Worm (Caenorhabditis elegans) whole organism, L1 larva: ENCODE measurements around the gene srx-116.

Source experiments
- F16B12.6 ChIP-seq: fragments of 150-350 bp; optimal IDR thresholded peaks from 2 replicates; lab custom pipeline; 2014; ENCODE audit warnings: missing biosample characterization, missing genetic modification characterization
- aha-1 ChIP-seq: fragments of 150-350 bp; optimal IDR thresholded peaks from 2 replicates; lab custom pipeline; 2014; ENCODE audit warnings: missing biosample characterization, missing genetic modification characterization
- alr-1 ChIP-seq: fragments of 200-800 bp; sonication (Bioruptor generic); optimal IDR thresholded peaks from 2 replicates; lab custom pipeline; 2018; ENCODE audit warnings: borderline replicate concordance, mild to moderate bottlenecking, missing genetic modification characterization, missing compliant biosample characterization
- ama-1 ChIP-seq: fragments of 150-350 bp; optimal IDR thresholded peaks from 2 replicates; lab custom pipeline; 2014
- blmp-1 ChIP-seq: fragments of 150-350 bp; optimal IDR thresholded peaks from 2 replicates; lab custom pipeline; 2014; ENCODE audit warnings: missing biosample characterization, missing genetic modification characterization
- ceh-8 ChIP-seq: fragments of 200-800 bp; sonication (Bioruptor generic); optimal IDR thresholded peaks from 2 replicates; lab custom pipeline; 2018; ENCODE audit warnings: mild to moderate bottlenecking, missing genetic modification characterization, moderate library complexity, missing compliant biosample characterization
- ceh-88 ChIP-seq: fragments of 200-800 bp; sonication (Bioruptor generic); IDR thresholded peaks from 2 replicates; pipeline ENCODE4 v1.3.6; 2022; ENCODE audit warnings: missing genetic modification characterization, missing compliant biosample characterization
- ceh-90 ChIP-seq: sonication (generic microtip); optimal IDR thresholded peaks from 2 replicates; lab custom pipeline; 2016; ENCODE audit warnings: missing genetic modification characterization, missing compliant biosample characterization
- ces-1 ChIP-seq: fragments of 150-350 bp; optimal IDR thresholded peaks from 2 replicates; lab custom pipeline; 2014; ENCODE audit warnings: missing biosample characterization, missing genetic modification reagents, missing genetic modification characterization
- elt-2 ChIP-seq: sonication (generic microtip); optimal IDR thresholded peaks from 2 replicates; lab custom pipeline; 2016; ENCODE audit warnings: missing genetic modification characterization, mild to moderate bottlenecking, inconsistent platforms, missing compliant biosample characterization, missing genetic modification reagents
- elt-3 ChIP-seq, 6 experiments: fragments of 150-350 bp in 1 of 6; sonication (generic microtip); optimal IDR thresholded peaks; 2 replicates each; lab custom pipeline; 2017 to 2018; ENCODE audit warnings: missing biosample characterization in 6 of 6, missing genetic modification characterization in 6 of 6, inconsistent platforms in 1 of 6
- fkh-10 ChIP-seq: sonication (generic microtip); optimal IDR thresholded peaks from 2 replicates; lab custom pipeline; 2017; ENCODE audit warnings: missing biosample characterization, missing genetic modification reagents, missing genetic modification characterization
- hlh-4 ChIP-seq: sonication (generic microtip); optimal IDR thresholded peaks from 2 replicates; lab custom pipeline; 2016; ENCODE audit warnings: mild to moderate bottlenecking, missing genetic modification characterization, missing compliant biosample characterization
- irx-1 ChIP-seq: sonication (generic microtip); optimal IDR thresholded peaks from 2 replicates; lab custom pipeline; 2016; ENCODE audit warnings: missing genetic modification characterization, missing compliant biosample characterization
- lin-14 ChIP-seq: fragments of 200-800 bp; sonication (Bioruptor generic); optimal IDR thresholded peaks from 2 replicates; lab custom pipeline; 2018; ENCODE audit warnings: mild to moderate bottlenecking, missing genetic modification characterization, moderate library complexity, missing compliant biosample characterization
- lin-35 ChIP-seq, 2 experiments: fragments of 150-350 bp; optimal IDR thresholded peaks; 2 replicates each; lab custom pipeline; 2014; ENCODE audit warnings: missing biosample characterization in 2 of 2, missing genetic modification characterization in 2 of 2, missing genetic modification reagents in 2 of 2
- mef-2 ChIP-seq: fragments of 150-350 bp; optimal IDR thresholded peaks from 2 replicates; lab custom pipeline; 2014; ENCODE audit warnings: missing biosample characterization, missing genetic modification characterization
- mep-1 ChIP-seq: fragments of 150-350 bp; optimal IDR thresholded peaks from 2 replicates; lab custom pipeline; 2014; ENCODE audit warnings: missing biosample characterization, missing genetic modification characterization
- nhr-12 ChIP-seq: sonication (generic microtip); optimal IDR thresholded peaks from 2 replicates; lab custom pipeline; 2017; ENCODE audit warnings: missing biosample characterization, missing genetic modification characterization
- nhr-20 ChIP-seq: sonication (generic microtip); optimal IDR thresholded peaks from 2 replicates; lab custom pipeline; 2016; ENCODE audit warnings: mild to moderate bottlenecking, missing genetic modification characterization, missing compliant biosample characterization
- nhr-237 ChIP-seq: fragments of 150-350 bp; optimal IDR thresholded peaks from 2 replicates; lab custom pipeline; 2014; ENCODE audit warnings: missing biosample characterization, missing genetic modification characterization
- nhr-77 ChIP-seq: fragments of 150-350 bp; optimal IDR thresholded peaks from 2 replicates; lab custom pipeline; 2014; ENCODE audit warnings: missing biosample characterization, missing genetic modification characterization
- nhr-84 ChIP-seq: sonication (generic microtip); optimal IDR thresholded peaks from 2 replicates; lab custom pipeline; 2017; ENCODE audit warnings: missing biosample characterization, missing genetic modification characterization
- nhr-85 ChIP-seq: sonication (generic microtip); peaks from one replicate; lab custom pipeline; 2016; ENCODE audit warnings: missing genetic modification characterization, inconsistent platforms, missing compliant biosample characterization
- nhr-90 ChIP-seq: sonication (generic microtip); optimal IDR thresholded peaks from 2 replicates; lab custom pipeline; 2016; ENCODE audit warnings: mild to moderate bottlenecking, missing genetic modification characterization, missing compliant biosample characterization; ENCODE audit not compliant: poor library complexity
- pax-3 ChIP-seq: fragments of 200-800 bp; sonication (Bioruptor generic); optimal IDR thresholded peaks from 2 replicates; lab custom pipeline; 2018; ENCODE audit warnings: mild to moderate bottlenecking, missing genetic modification characterization, moderate library complexity, missing compliant biosample characterization
- rnt-1 ChIP-seq: sonication (generic microtip); optimal IDR thresholded peaks from 2 replicates; lab custom pipeline; 2016; ENCODE audit warnings: mild to moderate bottlenecking, missing genetic modification characterization, moderate library complexity, missing compliant biosample characterization
- snpc-4 ChIP-seq: fragments of 150-350 bp; optimal IDR thresholded peaks from 2 replicates; lab custom pipeline; 2014; ENCODE audit warnings: missing biosample characterization, missing genetic modification characterization
- snu-23 ChIP-seq: sonication (generic microtip); optimal IDR thresholded peaks from 2 replicates; lab custom pipeline; 2016; ENCODE audit warnings: missing genetic modification characterization, missing compliant biosample characterization
- sox-4 ChIP-seq: sonication (generic microtip); optimal IDR thresholded peaks from 2 replicates; lab custom pipeline; 2016; ENCODE audit warnings: missing genetic modification characterization, missing compliant biosample characterization
- sup-37 ChIP-seq: fragments of 200-800 bp; sonication (Bioruptor generic); optimal IDR thresholded peaks from 2 replicates; lab custom pipeline; 2018; ENCODE audit warnings: mild to moderate bottlenecking, missing genetic modification characterization, missing compliant biosample characterization
- unc-130 ChIP-seq: fragments of 150-350 bp; optimal IDR thresholded peaks from 2 replicates; lab custom pipeline; 2017; ENCODE audit warnings: missing biosample characterization, missing genetic modification characterization, inconsistent platforms
- unc-30 ChIP-seq: sonication (generic microtip); optimal IDR thresholded peaks from 2 replicates; lab custom pipeline; 2017; ENCODE audit warnings: missing biosample characterization, missing genetic modification characterization
- xbp-1 ChIP-seq: sonication (generic microtip); optimal IDR thresholded peaks from 2 replicates; lab custom pipeline; 2016; ENCODE audit warnings: missing genetic modification characterization, missing compliant biosample characterization

The srx-116 gene

ce11 chrV:12670607-12671006 is at the start of gene srx-116:
Gene srx-116, plus strand, starts transcription at chrV:12670907.
- TF ChIP-seq fkh-10 (GFP tag; lab: Kevin White, UChicago) (no peak), sup-37 (GFP tag; lab: Kevin White, UChicago) (no peak), nhr-12 (tag; lab: Kevin White, UChicago) (no peak), xbp-1 (tag; lab: Kevin White, UChicago) (no peak), nhr-77 (no peak), unc-30 (no peak), nhr-237 (tag; lab: Kevin White, UChicago) (no peak)

DNA sequence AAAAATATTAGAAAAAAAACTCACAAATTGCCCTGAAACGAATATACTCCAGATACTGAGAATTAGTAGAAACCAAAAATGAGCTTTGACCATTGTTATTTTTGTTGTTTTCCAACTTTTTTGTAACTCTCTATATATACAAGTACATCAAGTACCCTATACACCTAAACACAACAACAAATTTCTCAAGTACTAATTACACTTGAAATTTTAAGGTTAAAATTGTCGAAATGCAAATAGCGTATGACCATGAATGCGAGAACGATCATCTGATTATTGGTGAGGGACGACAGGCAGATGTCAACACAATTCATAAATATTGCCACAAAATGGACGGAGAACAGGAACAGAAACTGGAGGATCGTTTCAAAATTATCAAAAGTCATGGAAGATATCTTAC is 46.3 kb upstream of the srx-116 start, which contains the start of gene F56H9.9:
F56H9.9 (minus strand) TSS at position 101 of the 400 bp plus-strand sequence.
- no peak for TF ChIP-seq ceh-8 (GFP tag; lab: Kevin White, UChicago)
- no peak for TF ChIP-seq ama-1
- no peak for TF ChIP-seq snu-23 (GFP tag; lab: Kevin White, UChicago)

DNA sequence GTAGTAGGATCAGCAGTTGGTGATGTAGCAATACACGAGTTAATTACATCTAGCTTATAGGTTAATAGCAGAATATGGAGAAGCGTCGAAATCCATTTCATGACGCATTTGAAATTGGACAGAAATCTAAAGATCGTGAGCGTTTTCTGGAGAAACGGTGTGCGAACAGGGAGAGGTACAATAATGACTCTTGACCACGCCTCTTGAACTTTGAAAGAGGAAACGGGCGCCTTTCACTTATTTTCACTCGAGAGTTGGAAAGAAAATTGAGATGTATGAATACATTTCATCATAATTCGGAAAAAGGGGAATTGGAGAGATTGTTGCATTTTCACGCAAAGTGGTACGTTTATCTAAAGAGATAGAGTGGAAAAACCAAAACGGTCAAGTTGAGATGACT is 41.0 kb upstream of the srx-116 start, which contains the start of gene F56H9.6:
F56H9.6 (minus strand) TSS at position 101 of the 400 bp plus-strand sequence.
- TF ChIP-seq mef-2 (tag; lab: Kevin White, UChicago) (no peak), pax-3 (tag; lab: Kevin White, UChicago) (no peak), blmp-1 (tag; lab: Kevin White, UChicago) (peak; percentile 31)
- TF ChIP-seq, all 84 proteins: peak for 1

ce11 chrV:12632048-12632447 is 38.7 kb upstream of the srx-116 start, which contains the start of gene srx-113:
Gene srx-113, minus strand, starts transcription at chrV:12632148.
- no peak for TF ChIP-seq lin-14 (GFP tag; lab: Kevin White, UChicago)
- peak; percentile 14 for TF ChIP-seq pax-3 (tag; lab: Kevin White, UChicago)

ce11 chrV:12633046-12633445 is 37.7 kb upstream of the srx-116 start:
- TF ChIP-seq hlh-4 (tag; lab: Kevin White, UChicago) = no peak
- TF ChIP-seq unc-130 = no peak
- no peak for TF ChIP-seq nhr-12 (tag; lab: Kevin White, UChicago)
- TF ChIP-seq nhr-84 = no peak
- no peak for TF ChIP-seq rnt-1 (tag; lab: Kevin White, UChicago)
- TF ChIP-seq aha-1 = no peak
- no peak for TF ChIP-seq F16B12.6 (tag; lab: Kevin White, UChicago)
- no peak for TF ChIP-seq nhr-85 (tag; lab: Kevin White, UChicago)
- TF ChIP-seq ceh-90 (tag; lab: Kevin White, UChicago) = no peak
- no peak for TF ChIP-seq ces-1
- TF ChIP-seq ceh-88 = no peak
- no peak for TF ChIP-seq sox-4 (tag; lab: Kevin White, UChicago)
- TF ChIP-seq mep-1 (tag; lab: Kevin White, UChicago) = no peak
- no peak for TF ChIP-seq snpc-4 (tag; lab: Kevin White, UChicago)
- no peak for TF ChIP-seq irx-1 (tag; lab: Kevin White, UChicago)
- TF ChIP-seq elt-3 (tag; optimal IDR thresholded peaks at IDR 0.05; lab: Kevin White, UChicago) = no peak
- no peak for TF ChIP-seq nhr-90 (tag; lab: Kevin White, UChicago)
- no peak for TF ChIP-seq alr-1 (tag; lab: Kevin White, UChicago)

DNA sequence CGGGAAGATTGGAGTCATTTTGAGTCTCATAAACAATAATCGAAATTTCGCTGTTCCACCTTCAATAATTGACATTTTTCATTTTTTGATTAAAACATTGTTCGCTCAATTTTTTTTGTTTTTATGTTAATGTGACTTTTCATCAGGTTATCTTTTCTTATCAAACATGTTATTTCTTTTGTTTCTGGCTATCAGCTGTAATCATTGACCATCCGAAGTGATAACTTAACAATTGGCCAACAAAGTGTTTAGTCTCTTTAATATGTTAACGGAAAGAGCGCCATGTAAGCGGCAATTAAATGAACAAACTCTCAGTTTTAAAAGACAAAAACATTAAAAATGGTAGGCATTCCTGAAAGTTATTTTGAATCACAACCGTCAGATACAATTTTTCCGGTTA is 36.7 kb upstream of the srx-116 start:
- TF ChIP-seq elt-2 (peak; percentile 85), lin-35 (GFP tag; optimal IDR thresholded peaks at IDR 0.05; lab: Kevin White, UChicago) (peak in 1 of 2 experiments; percentile 22), nhr-20 (no peak)
